Fruit fly (Drosophila melanogaster) whole organism, prepupa: ENCODE results near the gene CG42302.

Source experiments
- Blimp-1 ChIP-seq: fragments of 200-800 bp; sonication (Bioruptor generic); optimal IDR thresholded peaks from 3 replicates; lab custom pipeline; 2017; ENCODE audit warnings: missing biosample characterization, missing genetic modification characterization, mild to moderate bottlenecking, moderate library complexity, missing genetic modification reagents
- CG10631 ChIP-seq: fragments of 200-800 bp; sonication (Bioruptor generic); optimal IDR thresholded peaks from 2 replicates; lab custom pipeline; 2016; ENCODE audit warnings: missing biosample characterization, missing genetic modification characterization
- CG11762 ChIP-seq: fragments of 200-800 bp; sonication (Bioruptor generic); optimal IDR thresholded peaks from 3 replicates; lab custom pipeline; 2016; ENCODE audit warnings: missing biosample characterization, missing genetic modification characterization; ENCODE audit not compliant: insufficient read depth
- CG11902 ChIP-seq: fragments of 200-800 bp; sonication (Bioruptor generic); optimal IDR thresholded peaks from 3 replicates; lab custom pipeline; 2016; ENCODE audit warnings: missing biosample characterization, missing genetic modification characterization
- CG15336 ChIP-seq: fragments of 200-800 bp; sonication (Bioruptor generic); IDR thresholded peaks from 2 replicates; pipeline ENCODE4 v1.3.6; 2022; ENCODE audit warnings: missing biosample characterization, missing genetic modification characterization
- CG1621 ChIP-seq: fragments of 200-800 bp; sonication (Bioruptor generic); optimal IDR thresholded peaks from 3 replicates; lab custom pipeline; 2018; ENCODE audit warnings: missing biosample characterization, mild to moderate bottlenecking, missing genetic modification characterization
- CG16779 ChIP-seq: fragments of 200-800 bp; sonication (Bioruptor generic); optimal IDR thresholded peaks from 3 replicates; lab custom pipeline; 2017; ENCODE audit warnings: missing biosample characterization, mild to moderate bottlenecking, missing genetic modification characterization
- CG3032 ChIP-seq: fragments of 200-800 bp; optimal IDR thresholded peaks from 2 replicates; lab custom pipeline; 2019; ENCODE audit warnings: missing biosample characterization, mild to moderate bottlenecking, missing genetic modification characterization, moderate library complexity
- CG32006 ChIP-seq: fragments of 200-800 bp; sonication (Bioruptor generic); optimal IDR thresholded peaks from 3 replicates; lab custom pipeline; 2017; ENCODE audit warnings: missing biosample characterization, mild to moderate bottlenecking, missing genetic modification characterization
- CG3919 ChIP-seq: fragments of 200-800 bp; sonication (Bioruptor generic); optimal IDR thresholded peaks from 3 replicates; lab custom pipeline; 2016; ENCODE audit warnings: missing biosample characterization, missing genetic modification characterization
- CG6163 ChIP-seq: fragments of 200-800 bp; sonication (Bioruptor generic); IDR thresholded peaks from 3 replicates; pipeline ENCODE4 v1.3.6; 2022; ENCODE audit warnings: missing biosample characterization, missing genetic modification characterization
- CG6792 ChIP-seq: fragments of 200-800 bp; sonication (Bioruptor generic); optimal IDR thresholded peaks from 3 replicates; lab custom pipeline; 2016; ENCODE audit warnings: missing biosample characterization, missing genetic modification characterization
- CG6854 ChIP-seq: fragments of 200-800 bp; sonication (Bioruptor generic); optimal IDR thresholded peaks from 2 replicates; lab custom pipeline; 2017; ENCODE audit warnings: missing biosample characterization, mild to moderate bottlenecking, missing genetic modification characterization
- CG7368 ChIP-seq: fragments of 200-800 bp; sonication (Bioruptor generic); optimal IDR thresholded peaks from 3 replicates; lab custom pipeline; 2016; ENCODE audit warnings: missing biosample characterization, missing genetic modification characterization
- CG8119 ChIP-seq: fragments of 200-800 bp; sonication (Bioruptor generic); IDR thresholded peaks from 3 replicates; pipeline ENCODE4 v1.3.6; 2022; ENCODE audit warnings: missing biosample characterization, missing genetic modification characterization
- CG8632 ChIP-seq: fragments of 200-800 bp; sonication (Bioruptor generic); optimal IDR thresholded peaks from 3 replicates; lab custom pipeline; 2016; ENCODE audit warnings: missing biosample characterization, missing genetic modification characterization
- CG9139 ChIP-seq: fragments of 200-800 bp; sonication (Bioruptor generic); optimal IDR thresholded peaks from 3 replicates; lab custom pipeline; 2017; ENCODE audit warnings: missing biosample characterization, mild to moderate bottlenecking, missing genetic modification characterization
- Eip78C ChIP-seq: fragments of 200-800 bp; sonication (Bioruptor generic); peaks from one replicate; lab custom pipeline; 2016; ENCODE audit warnings: missing biosample characterization, missing genetic modification characterization
- Eip93F ChIP-seq: fragments of 200-800 bp; sonication (Bioruptor generic); optimal IDR thresholded peaks from 2 replicates; lab custom pipeline; 2016; ENCODE audit warnings: missing biosample characterization, mild to moderate bottlenecking, missing genetic modification characterization
- Ets21C ChIP-seq: fragments of 200-800 bp; sonication (Bioruptor generic); optimal IDR thresholded peaks from 3 replicates; lab custom pipeline; 2016; ENCODE audit warnings: missing biosample characterization, missing genetic modification characterization
- Ets96B ChIP-seq: fragments of 200-800 bp; optimal IDR thresholded peaks from 2 replicates; lab custom pipeline; 2019; ENCODE audit warnings: missing biosample characterization, mild to moderate bottlenecking, missing genetic modification characterization, moderate library complexity
- Gug ChIP-seq: fragments of 200-800 bp; sonication (Bioruptor generic); IDR thresholded peaks from 2 replicates; pipeline ENCODE4 v1.3.6; 2022; ENCODE audit warnings: missing biosample characterization, missing genetic modification characterization
- Hr38 ChIP-seq: sonication (Bioruptor generic); optimal IDR thresholded peaks from 2 replicates; lab custom pipeline; 2016; ENCODE audit warnings: missing biosample characterization, missing genetic modification characterization
- Hr39 ChIP-seq: fragments of 200-800 bp; sonication (Bioruptor generic); optimal IDR thresholded peaks from 2 replicates; lab custom pipeline; 2016; ENCODE audit warnings: missing biosample characterization, missing genetic modification characterization
- Hr4 ChIP-seq: fragments of 200-800 bp; sonication (Bioruptor generic); optimal IDR thresholded peaks from 3 replicates; lab custom pipeline; 2016; ENCODE audit warnings: missing biosample characterization, missing genetic modification characterization
- Lpt ChIP-seq: fragments of 200-800 bp; sonication (Bioruptor generic); optimal IDR thresholded peaks from 3 replicates; lab custom pipeline; 2016; ENCODE audit warnings: missing biosample characterization, missing genetic modification characterization
- Met ChIP-seq: fragments of 200-800 bp; sonication (Bioruptor generic); optimal IDR thresholded peaks from 3 replicates; lab custom pipeline; 2016; ENCODE audit warnings: missing biosample characterization, missing genetic modification characterization
- OdsH ChIP-seq: fragments of 200-800 bp; sonication (Bioruptor generic); optimal IDR thresholded peaks from 3 replicates; lab custom pipeline; 2016; ENCODE audit warnings: missing biosample characterization, missing genetic modification characterization
- Smox ChIP-seq: fragments of 200-800 bp; sonication (Bioruptor generic); optimal IDR thresholded peaks from 3 replicates; lab custom pipeline; 2016; ENCODE audit warnings: missing biosample characterization, missing genetic modification characterization
- Sox102F ChIP-seq: fragments of 200-800 bp; sonication (Bioruptor generic); optimal IDR thresholded peaks from 2 replicates; lab custom pipeline; 2016; ENCODE audit warnings: missing biosample characterization, mild to moderate bottlenecking, missing genetic modification characterization
- Sox14 ChIP-seq: fragments of 200-800 bp; sonication (Bioruptor generic); optimal IDR thresholded peaks from 3 replicates; lab custom pipeline; 2016; ENCODE audit warnings: missing biosample characterization, missing genetic modification characterization
- Sox15 ChIP-seq: fragments of 200-800 bp; sonication (Bioruptor generic); optimal IDR thresholded peaks from 3 replicates; lab custom pipeline; 2016; ENCODE audit warnings: missing biosample characterization, missing genetic modification characterization
- achi ChIP-seq: fragments of 200-800 bp; sonication (Bioruptor generic); optimal IDR thresholded peaks from 3 replicates; lab custom pipeline; 2016; ENCODE audit warnings: missing biosample characterization, missing genetic modification characterization
- dsx ChIP-seq: fragments of 200-800 bp; optimal IDR thresholded peaks from 3 replicates; lab custom pipeline; 2019; ENCODE audit warnings: missing biosample characterization, mild to moderate bottlenecking, missing genetic modification characterization, moderate library complexity; ENCODE audit not compliant: poor library complexity, severe bottlenecking
- eg ChIP-seq: fragments of 200-800 bp; sonication (Bioruptor generic); IDR thresholded peaks from 3 replicates; pipeline ENCODE4 v1.3.6; 2022; ENCODE audit warnings: missing biosample characterization, missing genetic modification characterization
- fd59A ChIP-seq: fragments of 200-800 bp; sonication (Bioruptor generic); optimal IDR thresholded peaks from 2 replicates; lab custom pipeline; 2017; ENCODE audit warnings: missing biosample characterization, mild to moderate bottlenecking, missing genetic modification characterization, missing genetic modification reagents
- lz ChIP-seq: fragments of 200-800 bp; sonication (Bioruptor generic); optimal IDR thresholded peaks from 3 replicates; lab custom pipeline; 2016; ENCODE audit warnings: missing biosample characterization, missing genetic modification characterization
- net ChIP-seq: fragments of 200-800 bp; sonication (Bioruptor generic); optimal IDR thresholded peaks from 3 replicates; lab custom pipeline; 2016; ENCODE audit warnings: missing biosample characterization, missing genetic modification characterization
- pdm3 ChIP-seq: fragments of 200-800 bp; sonication (Bioruptor generic); optimal IDR thresholded peaks from 3 replicates; lab custom pipeline; 2016; ENCODE audit warnings: missing biosample characterization, missing genetic modification characterization
- salr ChIP-seq, 2 experiments: fragments of 200-800 bp; sonication (Bioruptor generic); optimal IDR thresholded peaks; 3 replicates each; lab custom pipeline; 2016 to 2018; ENCODE audit warnings: missing biosample characterization in 2 of 2, missing genetic modification characterization in 2 of 2, mild to moderate bottlenecking in 1 of 2
- ss ChIP-seq, 2 experiments: fragments of 200-800 bp; sonication (Bioruptor generic); optimal IDR thresholded peaks; 2 replicates in 1 of 2; 3 replicates in 1 of 2; lab custom pipeline; 2017 to 2018; ENCODE audit warnings: mild to moderate bottlenecking in 2 of 2, missing biosample characterization in 2 of 2, missing genetic modification characterization in 2 of 2, moderate library complexity in 1 of 2
- svp ChIP-seq: fragments of 200-800 bp; sonication (Bioruptor generic); peaks from one replicate; lab custom pipeline; 2016; ENCODE audit warnings: missing biosample characterization, missing genetic modification characterization
- topi ChIP-seq: fragments of 200-800 bp; sonication (Bioruptor generic); optimal IDR thresholded peaks from 3 replicates; lab custom pipeline; 2016; ENCODE audit warnings: missing biosample characterization, missing genetic modification characterization
- vri ChIP-seq: fragments of 200-800 bp; sonication (Bioruptor generic); optimal IDR thresholded peaks from 3 replicates; lab custom pipeline; 2016; ENCODE audit warnings: missing biosample characterization, mild to moderate bottlenecking, missing genetic modification characterization

CG42302 gene

dm6 chrX:18684504-18684903 lies 41.0 kb downstream of the CG42302 start:
- TF ChIP-seq net (GFP tag; lab: Kevin White, UChicago) (no peak), CG9139 (no peak), OdsH (GFP tag; lab: Kevin White, UChicago) (no peak), eg (GFP tag; lab: Robert Waterston, UW) (no peak), Eip93F (no peak), lz (GFP tag; lab: Kevin White, UChicago) (no peak), CG8119 (no peak), salr (GFP tag; optimal IDR thresholded peaks at IDR 0.05; lab: Kevin White, UChicago) (no peak), CG8632 (GFP tag; lab: Kevin White, UChicago) (no peak), Blimp-1 (GFP tag; lab: Kevin White, UChicago) (no peak), CG1621 (peak; percentile 17), pdm3 (GFP tag; lab: Kevin White, UChicago) (no peak), Met (GFP tag; lab: Kevin White, UChicago) (no peak), dsx (GFP tag; lab: Kevin White, UChicago) (peak; percentile 78), ss (GFP tag; optimal IDR thresholded peaks at IDR 0.05; lab: Kevin White, UChicago) (peak in 1 of 2 experiments; percentile 81), Ets96B (tag; lab: Kevin White, UChicago) (no peak), Gug (GFP tag; lab: Robert Waterston, UW) (no peak), Eip78C (GFP tag; lab: Kevin White, UChicago) (peak; percentile 35), CG15336 (no peak), CG11762 (no peak), Sox102F (GFP tag; lab: Kevin White, UChicago) (no peak), CG6854 (GFP tag; lab: Kevin White, UChicago) (no peak), Sox14 (GFP tag; lab: Kevin White, UChicago) (no peak)

- no peak for TF ChIP-seq Sox15 (GFP tag; lab: Kevin White, UChicago)
- TF ChIP-seq CG6163: no peak
- TF ChIP-seq CG3032: no peak
- no peak for TF ChIP-seq CG11902 (GFP tag; lab: Kevin White, UChicago)
- no peak for TF ChIP-seq Hr39
- no peak for TF ChIP-seq CG10631 (GFP tag; lab: Kevin White, UChicago)
- TF ChIP-seq CG7368: no peak
- TF ChIP-seq Lpt (GFP tag; lab: Kevin White, UChicago): no peak
- TF ChIP-seq net (GFP tag; lab: Kevin White, UChicago): no peak
- no peak for TF ChIP-seq Sox14 (GFP tag; lab: Kevin White, UChicago)
- TF ChIP-seq CG6854 (GFP tag; lab: Kevin White, UChicago): no peak
- no peak for TF ChIP-seq vri
Measured at dm6 chrX:18682815-18683214, 42.7 kb downstream of the CG42302 start.

dm6 chrX:18681410-18681809 lies 44.1 kb downstream of the CG42302 start:
- no peak for TF ChIP-seq Sox14 (GFP tag; lab: Kevin White, UChicago)
- peak; percentile 5 for TF ChIP-seq Eip78C (GFP tag; lab: Kevin White, UChicago)
- no peak for TF ChIP-seq vri

dm6 chrX:18678876-18679275 lies 46.6 kb downstream of the CG42302 start:
- peak; percentile 51 for TF ChIP-seq Hr4
- peak; percentile 47 for TF ChIP-seq CG3919 (GFP tag; lab: Kevin White, UChicago)
- TF ChIP-seq CG15336: peak; percentile 69
- TF ChIP-seq CG32006: peak; percentile 55
- peak; percentile 10 for TF ChIP-seq Smox (GFP tag; lab: Kevin White, UChicago)
- no peak for TF ChIP-seq fd59A (GFP tag; lab: Kevin White, UChicago)
- TF ChIP-seq achi (GFP tag; lab: Kevin White, UChicago): peak; percentile 45
- TF ChIP-seq CG16779 (tag; lab: Kevin White, UChicago): no peak
- TF ChIP-seq svp (GFP tag; lab: Kevin White, UChicago): peak; percentile 48
- no peak for TF ChIP-seq CG3032
- peak; percentile 31 for TF ChIP-seq net (GFP tag; lab: Kevin White, UChicago)
- no peak for TF ChIP-seq topi (GFP tag; lab: Kevin White, UChicago)
- no peak for TF ChIP-seq Hr38
- TF ChIP-seq lz (GFP tag; lab: Kevin White, UChicago): no peak
- TF ChIP-seq Eip78C (GFP tag; lab: Kevin White, UChicago): peak; percentile 73
- no peak for TF ChIP-seq Hr39
- no peak for TF ChIP-seq Ets21C (GFP tag; lab: Kevin White, UChicago)
- TF ChIP-seq Sox102F (GFP tag; lab: Kevin White, UChicago): peak; percentile 7
- peak; percentile 29 for TF ChIP-seq CG10631 (GFP tag; lab: Kevin White, UChicago)
- no peak for TF ChIP-seq CG8632 (GFP tag; lab: Kevin White, UChicago)
- no peak for TF ChIP-seq Blimp-1 (GFP tag; lab: Kevin White, UChicago)
- no peak for TF ChIP-seq dsx (GFP tag; lab: Kevin White, UChicago)
- TF ChIP-seq eg (GFP tag; lab: Robert Waterston, UW): peak; percentile 80
- TF ChIP-seq Sox14 (GFP tag; lab: Kevin White, UChicago): peak; percentile 25
- TF ChIP-seq ss (GFP tag; optimal IDR thresholded peaks at IDR 0.05; lab: Kevin White, UChicago): peak in 1 of 2 experiments; percentile 15
- peak; percentile 47; the same call in 1 of the 3 replicates for TF ChIP-seq CG8119
- peak; percentile 37 for TF ChIP-seq CG6792 (GFP tag; lab: Kevin White, UChicago)
- TF ChIP-seq Ets96B (tag; lab: Kevin White, UChicago): no peak
